Fruit fly (Drosophila melanogaster) whole organism, embryonic: ENCODE results near the gene RpL13.

Experiments
- ATbp ChIP-seq: fragments of 200-800 bp; sonication (Bioruptor generic); optimal IDR thresholded peaks from 2 replicates; lab custom pipeline; 2017; ENCODE audit warnings: missing biosample characterization, mild to moderate bottlenecking, missing genetic modification characterization, missing genetic modification reagents
- Atf6 ChIP-seq: fragments of 200-800 bp; sonication (Bioruptor generic); IDR thresholded peaks from 2 replicates; pipeline ENCODE4 v1.3.6; 2022; ENCODE audit warnings: missing biosample characterization, missing genetic modification characterization
- CG11247 ChIP-seq: fragments of 200-800 bp; sonication (Bioruptor generic); IDR thresholded peaks from 2 replicates; pipeline ENCODE4 v1.3.6; 2022; ENCODE audit warnings: missing biosample characterization, missing genetic modification characterization
- CG12104 ChIP-seq: fragments of 200-800 bp; sonication (Bioruptor generic); optimal IDR thresholded peaks from 3 replicates; lab custom pipeline; 2016; ENCODE audit warnings: missing biosample characterization, missing genetic modification characterization
- CG13624 ChIP-seq: fragments of 200-800 bp; sonication (Bioruptor generic); optimal IDR thresholded peaks from 2 replicates; lab custom pipeline; 2016; ENCODE audit warnings: missing biosample characterization, missing genetic modification characterization
- CG14014 ChIP-seq: fragments of 200-800 bp; sonication (Bioruptor generic); IDR thresholded peaks from 2 replicates; pipeline ENCODE4 v1.3.6; 2022; ENCODE audit warnings: missing biosample characterization, missing genetic modification characterization
- CG1603 ChIP-seq: fragments of 200-800 bp; sonication (Bioruptor generic); optimal IDR thresholded peaks from 2 replicates; lab custom pipeline; 2019; ENCODE audit warnings: missing biosample characterization, mild to moderate bottlenecking, missing genetic modification characterization, moderate library complexity
- CG1647 ChIP-seq: fragments of 200-800 bp; sonication (Bioruptor generic); optimal IDR thresholded peaks from 3 replicates; lab custom pipeline; 2016; ENCODE audit warnings: missing biosample characterization, missing genetic modification characterization
- CG16815 ChIP-seq: fragments of 200-800 bp; sonication (Bioruptor generic); optimal IDR thresholded peaks from 3 replicates; lab custom pipeline; 2017; ENCODE audit warnings: missing biosample characterization, mild to moderate bottlenecking, missing genetic modification characterization
- CG17328 ChIP-seq: fragments of 200-800 bp; sonication (Bioruptor generic); IDR thresholded peaks from 2 replicates; pipeline ENCODE4 v1.3.6; 2022; ENCODE audit warnings: missing biosample characterization, missing genetic modification characterization
- CG18011 ChIP-seq: fragments of 200-800 bp; sonication (Bioruptor generic); optimal IDR thresholded peaks from 2 replicates; lab custom pipeline; 2017; ENCODE audit warnings: missing biosample characterization, missing genetic modification characterization, mild to moderate bottlenecking, moderate library complexity, missing genotype
- CG18476 ChIP-seq: fragments of 200-800 bp; sonication (Bioruptor generic); optimal IDR thresholded peaks from 2 replicates; lab custom pipeline; 2016; ENCODE audit warnings: missing biosample characterization, mild to moderate bottlenecking, missing genetic modification characterization
- CG2202 ChIP-seq: fragments of 200-800 bp; sonication (Bioruptor generic); optimal IDR thresholded peaks from 2 replicates; lab custom pipeline; 2018; ENCODE audit warnings: missing biosample characterization, mild to moderate bottlenecking, missing genetic modification characterization
- CG31224 ChIP-seq: fragments of 200-800 bp; sonication (Bioruptor generic); IDR thresholded peaks from 2 replicates; pipeline ENCODE4 v1.3.6; 2022; ENCODE audit warnings: missing biosample characterization, missing genetic modification characterization
- CG31388 ChIP-seq: fragments of 200-800 bp; sonication (Bioruptor generic); optimal IDR thresholded peaks from 2 replicates; lab custom pipeline; 2016; ENCODE audit warnings: missing biosample characterization, missing genetic modification characterization
- CG4404 ChIP-seq: fragments of 200-800 bp; sonication (Bioruptor generic); IDR thresholded peaks from 2 replicates; pipeline ENCODE4 v1.3.6; 2022; ENCODE audit warnings: missing biosample characterization, missing genetic modification characterization
- CG5180 ChIP-seq: fragments of 200-800 bp; sonication (Bioruptor generic); optimal IDR thresholded peaks from 3 replicates; lab custom pipeline; 2017; ENCODE audit warnings: missing biosample characterization, missing genetic modification characterization, mild to moderate bottlenecking, moderate library complexity, missing genetic modification reagents
- CG6765 ChIP-seq: fragments of 200-800 bp; sonication (Bioruptor generic); optimal IDR thresholded peaks from 3 replicates; lab custom pipeline; 2017; ENCODE audit warnings: missing biosample characterization, mild to moderate bottlenecking, missing genetic modification characterization
- CG8089 ChIP-seq: fragments of 200-800 bp; sonication (Bioruptor generic); optimal IDR thresholded peaks from 3 replicates; lab custom pipeline; 2016; ENCODE audit warnings: missing biosample characterization, missing genetic modification characterization
- CG8281 ChIP-seq: fragments of 200-800 bp; sonication (Bioruptor generic); optimal IDR thresholded peaks from 2 replicates; lab custom pipeline; 2018; ENCODE audit warnings: missing biosample characterization, mild to moderate bottlenecking, missing genetic modification characterization, moderate library complexity
- CG9817 ChIP-seq: fragments of 200-800 bp; sonication (Bioruptor generic); optimal IDR thresholded peaks from 2 replicates; lab custom pipeline; 2018; ENCODE audit warnings: missing biosample characterization, mild to moderate bottlenecking, missing genetic modification characterization, moderate library complexity
- CTCF ChIP-seq: fragments of 200-800 bp; sonication (Bioruptor generic); optimal IDR thresholded peaks from 2 replicates; lab custom pipeline; 2017; ENCODE audit warnings: missing biosample characterization, mild to moderate bottlenecking, missing genetic modification characterization, moderate library complexity
- Dad ChIP-seq: fragments of 200-800 bp; sonication (Bioruptor generic); optimal IDR thresholded peaks from 3 replicates; lab custom pipeline; 2016; ENCODE audit warnings: missing biosample characterization, missing genetic modification characterization
- Doc3 ChIP-seq: fragments of 200-800 bp; sonication (Bioruptor generic); IDR thresholded peaks from 3 replicates; pipeline ENCODE4 v1.3.6; 2022; ENCODE audit warnings: missing biosample characterization, missing genetic modification characterization; ENCODE audit not compliant: partially characterized antibody
- Ets65A ChIP-seq: fragments of 200-800 bp; sonication (Bioruptor generic); peaks from one replicate; lab custom pipeline; 2016; ENCODE audit warnings: missing biosample characterization, missing genetic modification characterization
- H15 ChIP-seq: fragments of 200-800 bp; sonication (Bioruptor generic); IDR thresholded peaks from 3 replicates; pipeline ENCODE4 v1.3.6; 2022; ENCODE audit warnings: missing biosample characterization, missing genetic modification characterization
- Hmx ChIP-seq: fragments of 200-800 bp; sonication (Bioruptor generic); optimal IDR thresholded peaks from 2 replicates; lab custom pipeline; 2016; ENCODE audit warnings: missing biosample characterization, missing genetic modification characterization
- Kr ChIP-seq: fragments of 200-800 bp; sonication (Bioruptor generic); optimal IDR thresholded peaks from 2 replicates; lab custom pipeline; 2017; ENCODE audit warnings: missing biosample characterization, mild to moderate bottlenecking, missing genetic modification characterization
- MESR4 ChIP-seq: fragments of 200-800 bp; sonication (Bioruptor generic); optimal IDR thresholded peaks from 2 replicates; lab custom pipeline; 2018; ENCODE audit warnings: missing biosample characterization, mild to moderate bottlenecking, missing genetic modification characterization, moderate library complexity
- NC2α ChIP-seq: fragments of 200-800 bp; sonication (Bioruptor generic); optimal IDR thresholded peaks from 2 replicates; lab custom pipeline; 2016; ENCODE audit warnings: missing biosample characterization, missing genetic modification characterization
- NC2β ChIP-seq: fragments of 200-800 bp; sonication (Bioruptor generic); optimal IDR thresholded peaks from 2 replicates; lab custom pipeline; 2016; ENCODE audit warnings: missing biosample characterization, missing genetic modification characterization
- Nf-YA ChIP-seq: fragments of 200-800 bp; sonication (Bioruptor generic); IDR thresholded peaks from 2 replicates; pipeline ENCODE4 v1.3.6; 2022; ENCODE audit warnings: missing biosample characterization, missing genetic modification characterization
- NfI ChIP-seq: fragments of 200-800 bp; sonication (Bioruptor generic); optimal IDR thresholded peaks from 3 replicates; lab custom pipeline; 2018; ENCODE audit warnings: missing biosample characterization, mild to moderate bottlenecking, missing genetic modification characterization, moderate library complexity
- Rx ChIP-seq: fragments of 200-800 bp; sonication (Bioruptor generic); IDR thresholded peaks from 2 replicates; pipeline ENCODE4 v1.3.6; 2022; ENCODE audit warnings: missing biosample characterization, missing genetic modification characterization
- Six4 ChIP-seq: fragments of 200-800 bp; sonication (Bioruptor generic); optimal IDR thresholded peaks from 2 replicates; lab custom pipeline; 2016; ENCODE audit warnings: missing biosample characterization, missing genetic modification characterization
- Ssrp ChIP-seq: fragments of 200-800 bp; sonication (Bioruptor generic); optimal IDR thresholded peaks from 2 replicates; lab custom pipeline; 2018; ENCODE audit warnings: missing biosample characterization, mild to moderate bottlenecking, missing genetic modification characterization, moderate library complexity
- amos ChIP-seq: fragments of 200-800 bp; sonication (Bioruptor generic); IDR thresholded peaks from 2 replicates; pipeline ENCODE4 v1.3.6; 2022; ENCODE audit warnings: missing biosample characterization, missing genetic modification characterization; ENCODE audit not compliant: partially characterized antibody
- bowl ChIP-seq: fragments of 200-800 bp; sonication (Bioruptor generic); IDR thresholded peaks from 2 replicates; pipeline ENCODE4 v1.3.6; 2022; ENCODE audit warnings: missing biosample characterization, missing genetic modification characterization
- cg ChIP-seq: fragments of 200-800 bp; sonication (Bioruptor generic); optimal IDR thresholded peaks from 3 replicates; lab custom pipeline; 2019; ENCODE audit warnings: missing biosample characterization, mild to moderate bottlenecking, missing genetic modification characterization, moderate library complexity
- danr ChIP-seq: fragments of 200-800 bp; sonication (Bioruptor generic); IDR thresholded peaks from 2 replicates; pipeline ENCODE4 v1.3.6; 2022; ENCODE audit warnings: missing biosample characterization, missing genetic modification characterization
- dm ChIP-seq: fragments of 200-800 bp; sonication (Bioruptor generic); optimal IDR thresholded peaks from 3 replicates; lab custom pipeline; 2016; ENCODE audit warnings: missing biosample characterization, missing genetic modification characterization
- fru ChIP-seq: fragments of >200 bp; optimal IDR thresholded peaks from 2 replicates; lab custom pipeline; 2017
- fu2 ChIP-seq: fragments of 200-800 bp; sonication (Bioruptor generic); optimal IDR thresholded peaks from 2 replicates; lab custom pipeline; 2016; ENCODE audit warnings: missing biosample characterization, missing genetic modification characterization
- nmo ChIP-seq: fragments of 200-800 bp; sonication (Bioruptor generic); optimal IDR thresholded peaks from 2 replicates; lab custom pipeline; 2018; ENCODE audit warnings: missing biosample characterization, mild to moderate bottlenecking, missing genetic modification characterization, moderate library complexity
- pfk ChIP-seq: fragments of 200-800 bp; sonication (Bioruptor generic); optimal IDR thresholded peaks from 2 replicates; lab custom pipeline; 2018; ENCODE audit warnings: missing biosample characterization, mild to moderate bottlenecking, missing genetic modification characterization, moderate library complexity
- sd ChIP-seq: fragments of 200-800 bp; sonication (Bioruptor generic); optimal IDR thresholded peaks from 3 replicates; lab custom pipeline; 2018; ENCODE audit warnings: missing biosample characterization, mild to moderate bottlenecking, missing genetic modification characterization, moderate library complexity
- so ChIP-seq: fragments of 200-800 bp; sonication (Bioruptor generic); IDR thresholded peaks from 3 replicates; pipeline ENCODE4 v1.3.6; 2022; ENCODE audit warnings: missing biosample characterization, missing genetic modification characterization
- ttk ChIP-seq: fragments of 200-800 bp; sonication (Bioruptor generic); IDR thresholded peaks from 2 replicates; pipeline ENCODE4 v2.1.2; 2022; ENCODE audit warnings: missing biosample characterization, missing genetic modification characterization
- vnd ChIP-seq: fragments of 200-800 bp; sonication (Bioruptor generic); IDR thresholded peaks from 3 replicates; pipeline ENCODE4 v1.3.6; 2022; ENCODE audit warnings: missing biosample characterization, missing genetic modification characterization; ENCODE audit not compliant: partially characterized antibody
- wek ChIP-seq: fragments of 200-800 bp; sonication (Bioruptor generic); optimal IDR thresholded peaks from 3 replicates; lab custom pipeline; 2018; ENCODE audit warnings: missing biosample characterization, mild to moderate bottlenecking, missing genetic modification characterization, moderate library complexity
- zfh1 ChIP-seq: fragments of 200-800 bp; sonication (Bioruptor generic); IDR thresholded peaks from 3 replicates; pipeline ENCODE4 v1.3.6; 2022; ENCODE audit warnings: missing biosample characterization, missing genetic modification characterization

The RpL13 gene

dm6 chr2L:9938631-9939256, 28.4 kb upstream of the RpL13 start, which contains the start of the genes Datp and CG4619 (continued):
- no peak for TF ChIP-seq danr
- no peak for TF ChIP-seq ttk (GFP tag; lab: Robert Waterston, UW)
- TF ChIP-seq Atf6: no peak
- TF ChIP-seq CG17328 (GFP tag; lab: Robert Waterston, UW): peak; percentile 29; the same call in 1 of the 2 replicates
- peak; percentile 20 for TF ChIP-seq nmo (GFP tag; lab: Kevin White, UChicago)
- peak; percentile 50 for TF ChIP-seq Dad (GFP tag; lab: Kevin White, UChicago)
- no peak for TF ChIP-seq Rx (GFP tag; lab: Robert Waterston, UW)
- TF ChIP-seq CG31224 (GFP tag; lab: Robert Waterston, UW): no peak
- peak; percentile 61 for TF ChIP-seq NfI (GFP tag; lab: Kevin White, UChicago)
- no peak; the same call in 2 of the 3 replicates for TF ChIP-seq so (GFP tag; lab: Robert Waterston, UW)
- no peak for TF ChIP-seq CTCF
- no peak for TF ChIP-seq CG2202
- TF ChIP-seq CG6765 (GFP tag; lab: Kevin White, UChicago): no peak
- TF ChIP-seq Doc3 (GFP tag; lab: Robert Waterston, UW): no peak
- no peak for TF ChIP-seq CG18476
- no peak for TF ChIP-seq Kr (GFP tag; lab: Kevin White, UChicago)
- TF ChIP-seq Hmx (GFP tag; lab: Kevin White, UChicago): no peak
- no peak for TF ChIP-seq vnd (GFP tag; lab: Robert Waterston, UW)
- peak; percentile 74 for TF ChIP-seq CG1603
- TF ChIP-seq CG11247 (GFP tag; lab: Robert Waterston, UW): peak; percentile 21; the same call in 1 of the 2 replicates
- TF ChIP-seq MESR4: peak; percentile 68
- peak; percentile 21 for TF ChIP-seq CG1647 (GFP tag; lab: Kevin White, UChicago)
- no peak for TF ChIP-seq cg
- no peak for TF ChIP-seq Ssrp (tag; lab: Kevin White, UChicago)
- TF ChIP-seq CG18011 (GFP tag; lab: Kevin White, UChicago): no peak
- peak; percentile 19; the same call in 1 of the 2 replicates for TF ChIP-seq amos (GFP tag; lab: Robert Waterston, UW)
- peak; percentile 89 for TF ChIP-seq dm
- peak; percentile 9 for TF ChIP-seq pfk (GFP tag; lab: Kevin White, UChicago)
- TF ChIP-seq CG8281 (tag; lab: Kevin White, UChicago): no peak
- no peak for TF ChIP-seq CG12104 (GFP tag; lab: Kevin White, UChicago)
- no peak for TF ChIP-seq Six4 (GFP tag; lab: Kevin White, UChicago)
- no peak for TF ChIP-seq sd
- TF ChIP-seq ATbp (GFP tag; lab: Kevin White, UChicago): no peak
- TF ChIP-seq zfh1 (GFP tag; lab: Robert Waterston, UW): peak; percentile 52; the same call in 2 of the 3 replicates
- no peak for TF ChIP-seq CG16815 (GFP tag; lab: Kevin White, UChicago)
- no peak for TF ChIP-seq CG31388 (GFP tag; lab: Kevin White, UChicago)
- TF ChIP-seq CG9817: peak; percentile 39
- peak; percentile 69 for TF ChIP-seq fu2 (GFP tag; lab: Kevin White, UChicago)
- no peak for TF ChIP-seq CG5180 (GFP tag; lab: Kevin White, UChicago)
- no peak for TF ChIP-seq wek (GFP tag; lab: Kevin White, UChicago)
- peak; percentile 65; the same call in 2 of the 3 replicates for TF ChIP-seq H15 (GFP tag; lab: Robert Waterston, UW)
- TF ChIP-seq CG13624 (GFP tag; lab: Kevin White, UChicago): peak; percentile 32
- TF ChIP-seq fru: no peak
- no peak for TF ChIP-seq Nf-YA
- TF ChIP-seq Ets65A (GFP tag; lab: Kevin White, UChicago): peak; percentile 91
- peak; percentile 22 for TF ChIP-seq NC2β (GFP tag; lab: Kevin White, UChicago)
- peak; percentile 40 for TF ChIP-seq CG4404 (GFP tag; lab: Robert Waterston, UW)
- peak; percentile 28 for TF ChIP-seq CG8089
- TF ChIP-seq NC2α (GFP tag; lab: Kevin White, UChicago): no peak
- no peak for TF ChIP-seq bowl (GFP tag; lab: Robert Waterston, UW)
- TF ChIP-seq CG14014: 0 out of 2 replicates have a peak, but pooled peaks have one; percentile 13
